Fruit fly (Drosophila melanogaster) Kc167 (cell line): ENCODE data around the gene ChAT.

Source experiments
- Myc ChIP-seq: fragments of >200 bp; optimal IDR thresholded peaks from 2 replicates; lab custom pipeline; 2017; ENCODE audit warnings: missing external identifiers
- Sin3A ChIP-seq: fragments of >200 bp; optimal IDR thresholded peaks from 2 replicates; lab custom pipeline; 2018; ENCODE audit warnings: missing external identifiers
- h ChIP-seq: fragments of >200 bp; optimal IDR thresholded peaks from 3 replicates; lab custom pipeline; 2018; ENCODE audit warnings: missing external identifiers
- insv ChIP-seq: fragments of >200 bp; optimal IDR thresholded peaks from 3 replicates; lab custom pipeline; 2018; ENCODE audit warnings: missing external identifiers
- psq ChIP-seq: fragments of >200 bp; optimal IDR thresholded peaks from 2 replicates; lab custom pipeline; 2017; ENCODE audit warnings: missing external identifiers
- ttk ChIP-seq: sonication (Bioruptor generic); optimal IDR thresholded peaks from 2 replicates; lab custom pipeline; 2017; ENCODE audit warnings: missing external identifiers

DNA sequence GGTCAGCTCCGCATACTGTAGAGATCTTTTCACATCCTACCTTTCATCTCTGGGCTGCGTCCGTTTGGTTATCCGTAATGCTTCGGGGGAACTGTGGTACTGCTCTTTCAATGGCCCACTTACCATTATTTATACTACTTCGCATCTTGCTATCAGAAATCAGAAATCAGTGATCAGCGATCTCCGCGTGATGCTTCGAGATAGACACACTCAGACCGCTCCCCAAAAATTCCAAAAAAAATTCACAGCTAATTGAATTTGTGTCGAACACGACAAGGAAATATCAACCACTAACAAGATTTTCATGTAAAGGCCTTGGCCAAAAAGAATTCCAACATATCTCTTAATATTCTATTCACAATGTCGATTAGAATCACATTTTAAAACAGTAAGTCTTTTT, 23.1 kb downstream of the ChAT start, which contains the start of gene CG7715:
- no peak for TF ChIP-seq Sin3A (lab: Kevin White, UChicago)
- TF ChIP-seq psq (lab: Kevin White, UChicago), result no peak
- no peak for TF ChIP-seq Myc
- TF ChIP-seq ttk (lab: Kevin White, UChicago), result no peak
- TF ChIP-seq h (lab: Kevin White, UChicago), result no peak
- TF ChIP-seq insv (lab: Kevin White, UChicago), result no peak
